Fruit fly (Drosophila melanogaster): ENCODE data around the gene CG13051.

DNA sequence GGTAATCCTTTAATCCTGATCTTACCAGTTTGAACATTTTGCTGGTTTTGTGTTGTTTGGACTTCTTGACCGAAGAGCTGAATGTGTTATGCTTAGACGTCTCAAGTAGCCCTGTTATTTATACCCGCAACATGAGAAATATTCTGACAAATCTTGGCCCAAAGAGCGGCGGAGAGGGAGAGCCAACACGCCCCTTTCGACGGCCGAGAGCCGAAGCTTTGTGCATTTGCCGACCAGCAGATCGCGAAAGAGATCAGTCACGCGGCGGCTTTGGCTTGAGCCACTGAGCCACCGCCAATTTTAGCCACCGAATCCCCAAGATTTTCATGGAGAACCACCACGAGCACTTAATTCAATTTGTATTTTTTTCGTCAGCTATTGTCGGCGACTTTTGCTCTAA, 30.5 kb upstream of the CG13051 start, which contains the start of gene CG4962:
- TF ChIP-seq EcR (GFP tag; optimal IDR thresholded peaks at IDR 0.05) (no peak), usp (GFP tag; optimal IDR thresholded peaks at IDR 0.05) (no peak), pan (optimal IDR thresholded peaks at IDR 0.05) (no peak), CG8478 (optimal IDR thresholded peaks at IDR 0.05) (no peak)
